Fruit fly (Drosophila melanogaster): Measurements from ENCODE around the gene CG14414.
A peak's percentile ranks its signal among the peaks of the same experiment; 100 is the strongest.

Gene CG14414

DNA sequence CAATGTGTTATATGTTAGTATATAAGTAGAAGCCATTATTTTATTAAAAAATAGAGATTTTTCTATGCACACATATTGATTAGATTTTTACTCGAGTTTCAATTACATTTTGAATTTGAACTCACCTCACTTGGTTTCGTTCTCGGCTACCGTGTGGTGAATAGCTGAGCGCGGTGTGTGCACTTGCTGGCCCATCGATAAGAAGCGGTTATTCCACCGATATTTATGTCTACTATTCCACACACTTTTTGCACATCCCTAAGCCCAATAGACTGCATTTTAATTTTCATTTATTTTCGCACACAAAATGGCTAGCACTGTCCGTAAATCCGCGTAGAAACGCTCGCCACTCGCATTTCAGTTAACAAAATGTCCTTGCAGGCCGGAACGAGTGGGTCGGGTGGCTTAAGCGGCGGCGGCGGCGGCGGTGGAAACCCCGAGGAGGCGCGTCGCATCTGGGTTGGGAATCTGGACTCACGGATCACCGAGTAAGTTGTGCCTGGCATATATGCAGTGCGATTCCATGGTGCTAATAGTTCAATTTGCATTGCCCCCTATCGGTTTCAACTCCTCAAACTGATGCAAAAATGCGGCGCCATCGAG lies at the start of gene CG14414 (continued):
- TF ChIP-seq BEAF-32 (GFP tag; optimal IDR thresholded peaks at IDR 0.05) (peak; percentile 91), CG17186 (GFP tag; optimal IDR thresholded peaks at IDR 0.05) (peak; percentile 73), CG13624 (GFP tag; optimal IDR thresholded peaks at IDR 0.05) (peak; percentile 17), Chrac-16 (GFP tag; optimal IDR thresholded peaks at IDR 0.05) (peak; percentile 13), Ada2b (GFP tag; IDR thresholded peaks at IDR 0.05) (0 out of 2 replicates have a peak, but pooled peaks have one; percentile 19), al (GFP tag; IDR thresholded peaks at IDR 0.05) (0 out of 2 replicates have a peak, but pooled peaks have one; percentile 6), sob (GFP tag; IDR thresholded peaks at IDR 0.05) (0 out of 2 replicates have a peak, but pooled peaks have one; percentile 28), CG8290 (GFP tag; optimal IDR thresholded peaks at IDR 0.05) (no peak), CG8290 (tag; optimal IDR thresholded peaks at IDR 0.05) (peak in 1 of 2 experiments; percentile 72), CG4617 (GFP tag; optimal IDR thresholded peaks at IDR 0.05; ENCODE audit: borderline replicate concordance) (peak; percentile 84), her (GFP tag; optimal IDR thresholded peaks at IDR 0.05) (peak; percentile 42), CG2120 (GFP tag; optimal IDR thresholded peaks at IDR 0.05) (peak; percentile 52), CG30403 (GFP tag; optimal IDR thresholded peaks at IDR 0.05) (peak; percentile 23), Dref (GFP tag; IDR thresholded peaks at IDR 0.05) (peak; percentile 80), Rfx (GFP tag; IDR thresholded peaks at IDR 0.05) (peak; percentile 62; the same call in 1 of the 2 replicates), sens-2 (GFP tag; IDR thresholded peaks at IDR 0.05) (no peak), CG6689 (GFP tag; IDR thresholded peaks at IDR 0.05) (no peak), NFAT (GFP tag; IDR thresholded peaks at IDR 0.05) (peak; percentile 53; the same call in 1 of the 2 replicates), pzg (GFP tag; optimal IDR thresholded peaks at IDR 0.05) (peak; percentile 86), CG11085 (GFP tag; IDR thresholded peaks at IDR 0.05) (0 out of 2 replicates have a peak, but pooled peaks have one; percentile 14), CG3847 (GFP tag; IDR thresholded peaks at IDR 0.05) (peak; percentile 56), CG8359 (GFP tag; optimal IDR thresholded peaks at IDR 0.05; ENCODE audit: borderline replicate concordance) (no peak), dimm (GFP tag; IDR thresholded peaks at IDR 0.05) (no peak), trem (tag; optimal IDR thresholded peaks at IDR 0.05) (peak; percentile 39), CHES-1-like (GFP tag; optimal IDR thresholded peaks at IDR 0.05) (peak; percentile 12), HLH54F (GFP tag; optimal IDR thresholded peaks at IDR 0.05) (peak; percentile 48), CG15514 (GFP tag; optimal IDR thresholded peaks at IDR 0.05) (peak; percentile 75), Hsf (GFP tag; optimal IDR thresholded peaks at IDR 0.05) (peak; percentile 31), row (GFP tag; IDR thresholded peaks at IDR 0.05) (peak; percentile 54), Bgb (GFP tag; IDR thresholded peaks at IDR 0.05; ENCODE audit: partially characterized antibody) (peak; percentile 93), unpg (GFP tag; optimal IDR thresholded peaks at IDR 0.05) (no peak), CG10267 (tag; optimal IDR thresholded peaks at IDR 0.05) (peak; percentile 40), CG1647 (GFP tag; optimal IDR thresholded peaks at IDR 0.05) (no peak), CG6254 (GFP tag; optimal IDR thresholded peaks at IDR 0.05) (no peak), Myb (GFP tag; optimal IDR thresholded peaks at IDR 0.05) (peak; percentile 79), hb (GFP tag; IDR thresholded peaks at IDR 0.05; ENCODE audit: partially characterized antibody) (peak; percentile 78), CG9727 (GFP tag; optimal IDR thresholded peaks at IDR 0.05) (no peak), bigmax (GFP tag; optimal IDR thresholded peaks at IDR 0.05) (no peak), CG12391 (tag; optimal IDR thresholded peaks at IDR 0.05) (peak; percentile 4), CG9932 (GFP tag; IDR thresholded peaks at IDR 0.05) (peak; percentile 75), E2f2 (GFP tag; IDR thresholded peaks at IDR 0.05) (peak; percentile 89), CG6765 (GFP tag; optimal IDR thresholded peaks at IDR 0.05) (no peak), CG33213 (GFP tag; optimal IDR thresholded peaks at IDR 0.05) (peak; percentile 50), CG11456 (GFP tag; IDR thresholded peaks at IDR 0.05) (peak; percentile 44; the same call in 1 of the 3 replicates), CG3995 (GFP tag; optimal IDR thresholded peaks at IDR 0.05) (peak; percentile 23), Trl (optimal IDR thresholded peaks at IDR 0.05) (no peak), Trl (GFP tag; optimal IDR thresholded peaks at IDR 0.05) (peak; percentile 41), Opbp (GFP tag; IDR thresholded peaks at IDR 0.05; ENCODE audit: partially characterized antibody) (peak; percentile 84), CG14014 (GFP tag; IDR thresholded peaks at IDR 0.05) (no peak), insv (GFP tag; optimal IDR thresholded peaks at IDR 0.05) (no peak)

Measured in whole organism, embryonic.